Worm (Caenorhabditis elegans) whole organism, L4/young adult: Measurements from ENCODE around the gene tag-280.

Source experiments
- W03F9.2 ChIP-seq: fragments of 150-350 bp; optimal IDR thresholded peaks from 2 replicates; lab custom pipeline; 2014; ENCODE audit warnings: missing biosample characterization, missing genetic modification characterization
- dao-5 ChIP-seq: sonication (generic microtip); optimal IDR thresholded peaks from 2 replicates; lab custom pipeline; 2016; ENCODE audit warnings: missing genotype, missing genetic modification characterization, moderate library complexity, missing compliant biosample characterization

ce11 chrII:12448241-12448640 lies 12.2 kb upstream of the tag-280 start, which contains the start of gene srh-27:
- TF ChIP-seq W03F9.2 (tag; lab: Kevin White, UChicago) (no peak), dao-5 (tag; lab: Kevin White, UChicago) (no peak)
